Fruit fly (Drosophila melanogaster): Measurements from ENCODE around the gene CG6204.

CG6204 gene

DNA sequence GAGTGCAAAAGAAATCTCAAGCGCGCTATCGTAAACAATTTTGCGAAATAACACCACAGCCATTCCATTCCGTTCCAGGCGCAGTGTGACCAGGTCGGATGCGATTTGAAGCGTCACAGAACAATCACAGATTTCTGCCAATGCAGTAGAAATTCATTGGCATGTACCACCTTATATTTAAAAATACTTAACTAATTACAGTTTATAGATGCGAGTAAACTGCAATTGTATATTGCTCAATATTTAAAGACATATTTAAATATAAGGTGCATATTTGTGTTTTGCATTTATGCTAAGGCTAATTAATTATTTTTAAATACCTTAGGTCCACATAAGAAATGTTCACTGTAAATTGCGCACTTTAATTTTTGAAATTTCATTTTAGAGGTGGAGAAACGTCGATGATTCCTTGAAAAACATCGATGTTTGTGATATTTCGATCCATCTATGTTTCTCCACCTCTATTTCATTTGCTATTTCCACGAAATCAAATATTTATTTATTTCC lies at the start of gene CG6204, which contains the start of gene SMC6:
Gene CG6204, plus strand, starts transcription at position 460 of the 507 bp plus-strand sequence.
Gene SMC6, minus strand, starts transcription at position 51 of the 507 bp plus-strand sequence.
- peak; percentile 77 for TF ChIP-seq Clk (GFP tag; optimal IDR thresholded peaks at IDR 0.05)
- TF ChIP-seq Mnt (GFP tag; optimal IDR thresholded peaks at IDR 0.05), result peak; percentile 65
- peak; percentile 86 for TF ChIP-seq ovo (GFP tag; optimal IDR thresholded peaks at IDR 0.05)
- peak; percentile 94 for TF ChIP-seq CG33017 (tag; optimal IDR thresholded peaks at IDR 0.05)
- TF ChIP-seq CG11617 (GFP tag; optimal IDR thresholded peaks at IDR 0.05), result peak; percentile 92
- TF ChIP-seq pad (GFP tag; optimal IDR thresholded peaks at IDR 0.05), result peak; percentile 76
- TF ChIP-seq Hr96 (GFP tag; optimal IDR thresholded peaks at IDR 0.05), result peak; percentile 86
- TF ChIP-seq CG5204 (GFP tag; optimal IDR thresholded peaks at IDR 0.05), result peak; percentile 92
- TF ChIP-seq toe (GFP tag; optimal IDR thresholded peaks at IDR 0.05), result peak; percentile 95
- TF ChIP-seq CG12768 (GFP tag; optimal IDR thresholded peaks at IDR 0.05), result peak; percentile 90
- TF ChIP-seq CG7045 (GFP tag; optimal IDR thresholded peaks at IDR 0.05), result peak; percentile 93
- no peak for TF ChIP-seq cnc (optimal IDR thresholded peaks at IDR 0.05)
- TF ChIP-seq Crg-1 (GFP tag; optimal IDR thresholded peaks at IDR 0.05), result peak; percentile 85
- peak; percentile 96 for TF ChIP-seq CG7101 (tag; optimal IDR thresholded peaks at IDR 0.05)
- TF ChIP-seq CG1620 (GFP tag; optimal IDR thresholded peaks at IDR 0.05), result peak; percentile 85
- TF ChIP-seq tj (GFP tag; optimal IDR thresholded peaks at IDR 0.05), result peak; percentile 81
- peak; percentile 63 for TF ChIP-seq cic (GFP tag; optimal IDR thresholded peaks at IDR 0.05)
- peak; percentile 92 for TF ChIP-seq CG14711 (tag; optimal IDR thresholded peaks at IDR 0.05)
- no peak for TF ChIP-seq kay (GFP tag; ENCODE audit: borderline replicate concordance)
- TF ChIP-seq bab1 (GFP tag; optimal IDR thresholded peaks at IDR 0.05), result peak; percentile 96

DNA sequence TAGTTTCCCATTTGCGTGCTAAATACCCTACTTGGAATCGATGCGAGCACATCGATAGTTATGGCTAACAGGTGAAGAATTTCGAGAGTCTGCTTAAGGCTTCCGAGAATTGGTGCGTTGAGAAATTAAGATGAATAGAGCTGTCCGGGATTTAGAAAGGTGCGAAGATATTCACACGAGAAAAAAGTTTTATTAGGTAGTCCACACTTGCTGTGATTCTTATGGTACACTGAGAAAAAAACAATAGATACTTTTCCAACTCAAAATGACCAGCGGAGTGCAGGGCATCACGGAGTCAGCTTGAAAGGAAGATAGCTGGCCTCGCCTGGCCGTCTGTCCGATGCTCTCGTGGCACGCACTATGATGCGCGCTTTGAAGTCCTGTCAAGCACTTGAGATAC lies 49.1 kb upstream of the CG6204 start:
- TF ChIP-seq toe (GFP tag; optimal IDR thresholded peaks at IDR 0.05) (no peak), CG1620 (GFP tag; optimal IDR thresholded peaks at IDR 0.05) (no peak), bab1 (GFP tag; optimal IDR thresholded peaks at IDR 0.05) (no peak), cnc (optimal IDR thresholded peaks at IDR 0.05) (no peak), CG12768 (GFP tag; optimal IDR thresholded peaks at IDR 0.05) (no peak), cic (GFP tag; optimal IDR thresholded peaks at IDR 0.05) (no peak), ovo (GFP tag; optimal IDR thresholded peaks at IDR 0.05) (no peak), CG5204 (GFP tag; optimal IDR thresholded peaks at IDR 0.05) (no peak), CG7045 (GFP tag; optimal IDR thresholded peaks at IDR 0.05) (no peak)

DNA sequence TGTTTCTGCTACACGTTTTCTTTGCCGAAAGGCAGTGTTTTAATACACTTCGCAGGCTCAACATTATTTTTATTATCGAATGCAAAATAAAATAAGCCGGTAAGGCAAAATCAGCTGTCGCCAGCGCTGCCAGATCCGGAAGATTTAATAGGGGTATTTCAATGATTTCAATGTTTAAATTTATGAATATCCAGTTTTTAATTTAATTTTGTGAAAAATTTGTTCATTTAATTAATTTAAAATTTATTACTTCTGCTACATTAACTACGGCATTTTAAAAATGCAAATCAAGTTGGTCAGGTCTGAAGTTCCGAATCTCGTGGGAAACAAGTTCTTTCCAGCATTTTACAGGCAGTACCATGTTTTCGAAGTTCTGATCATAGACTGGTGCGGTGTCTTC lies 44.8 kb upstream of the CG6204 start, which contains the start of gene Slimp:
Gene Slimp, minus strand, starts transcription at position 130 of the 400 bp plus-strand sequence.
- TF ChIP-seq Mnt (GFP tag; optimal IDR thresholded peaks at IDR 0.05), result peak; percentile 18
- peak; percentile 61 for TF ChIP-seq CG11617 (GFP tag; optimal IDR thresholded peaks at IDR 0.05)
- TF ChIP-seq pad (GFP tag; optimal IDR thresholded peaks at IDR 0.05), result peak; percentile 3
- peak; percentile 23 for TF ChIP-seq CG7101 (tag; optimal IDR thresholded peaks at IDR 0.05)
- peak; percentile 16 for TF ChIP-seq Crg-1 (GFP tag; optimal IDR thresholded peaks at IDR 0.05)
- TF ChIP-seq CG33017 (tag; optimal IDR thresholded peaks at IDR 0.05), result peak; percentile 22
- no peak for TF ChIP-seq tj (GFP tag; optimal IDR thresholded peaks at IDR 0.05)
- peak; percentile 18 for TF ChIP-seq CG14711 (tag; optimal IDR thresholded peaks at IDR 0.05)
- TF ChIP-seq cnc (optimal IDR thresholded peaks at IDR 0.05), result no peak
- TF ChIP-seq Clk (GFP tag; optimal IDR thresholded peaks at IDR 0.05), result no peak
- no peak for TF ChIP-seq cic (GFP tag; optimal IDR thresholded peaks at IDR 0.05)
- TF ChIP-seq Hr96 (GFP tag; optimal IDR thresholded peaks at IDR 0.05), result no peak
- TF ChIP-seq CG5204 (GFP tag; optimal IDR thresholded peaks at IDR 0.05), result peak; percentile 66
- no peak for TF ChIP-seq ovo (GFP tag; optimal IDR thresholded peaks at IDR 0.05)
- TF ChIP-seq CG7045 (GFP tag; optimal IDR thresholded peaks at IDR 0.05), result no peak
- peak; percentile 3 for TF ChIP-seq CG12768 (GFP tag; optimal IDR thresholded peaks at IDR 0.05)
- TF ChIP-seq CG1620 (GFP tag; optimal IDR thresholded peaks at IDR 0.05), result peak; percentile 7
- TF ChIP-seq toe (GFP tag; optimal IDR thresholded peaks at IDR 0.05), result peak; percentile 60
- TF ChIP-seq bab1 (GFP tag; optimal IDR thresholded peaks at IDR 0.05), result peak; percentile 31
- no peak for TF ChIP-seq kay (GFP tag; ENCODE audit: borderline replicate concordance)

DNA sequence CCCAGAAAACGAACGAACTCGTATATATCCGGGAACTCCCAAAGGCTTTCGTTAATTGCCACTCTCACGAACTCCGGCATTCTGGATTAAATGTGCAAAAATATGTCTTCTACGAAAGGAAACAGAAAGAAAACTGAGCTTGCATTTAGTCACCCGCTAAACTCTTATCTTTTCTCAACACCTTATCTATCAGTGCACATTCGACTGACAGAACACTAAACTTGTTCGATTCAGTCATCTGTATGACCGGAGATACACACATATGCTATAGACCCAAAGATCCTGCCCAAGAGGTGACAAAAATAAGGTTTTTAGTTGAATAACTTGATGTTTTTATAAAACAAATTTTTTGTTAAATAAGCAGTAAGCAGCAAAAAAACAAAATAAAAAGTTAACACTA lies 43.5 kb upstream of the CG6204 start, which contains the start of gene p38c:
Gene p38c, minus strand, starts transcription at position 101 of the 400 bp plus-strand sequence.
- TF ChIP-seq CG1620 (GFP tag; optimal IDR thresholded peaks at IDR 0.05), result no peak
- TF ChIP-seq CG7045 (GFP tag; optimal IDR thresholded peaks at IDR 0.05), result no peak
- TF ChIP-seq CG11617 (GFP tag; optimal IDR thresholded peaks at IDR 0.05), result no peak
- no peak for TF ChIP-seq Crg-1 (GFP tag; optimal IDR thresholded peaks at IDR 0.05)
- TF ChIP-seq Clk (GFP tag; optimal IDR thresholded peaks at IDR 0.05), result no peak
- no peak for TF ChIP-seq CG12768 (GFP tag; optimal IDR thresholded peaks at IDR 0.05)
- no peak for TF ChIP-seq CG5204 (GFP tag; optimal IDR thresholded peaks at IDR 0.05)
- no peak for TF ChIP-seq pad (GFP tag; optimal IDR thresholded peaks at IDR 0.05)
- TF ChIP-seq CG7101 (tag; optimal IDR thresholded peaks at IDR 0.05), result no peak
- no peak for TF ChIP-seq tj (GFP tag; optimal IDR thresholded peaks at IDR 0.05)
- TF ChIP-seq CG14711 (tag; optimal IDR thresholded peaks at IDR 0.05), result no peak
- TF ChIP-seq Hr96 (GFP tag; optimal IDR thresholded peaks at IDR 0.05), result no peak
- no peak for TF ChIP-seq cic (GFP tag; optimal IDR thresholded peaks at IDR 0.05)
- no peak for TF ChIP-seq Mnt (GFP tag; optimal IDR thresholded peaks at IDR 0.05)

DNA sequence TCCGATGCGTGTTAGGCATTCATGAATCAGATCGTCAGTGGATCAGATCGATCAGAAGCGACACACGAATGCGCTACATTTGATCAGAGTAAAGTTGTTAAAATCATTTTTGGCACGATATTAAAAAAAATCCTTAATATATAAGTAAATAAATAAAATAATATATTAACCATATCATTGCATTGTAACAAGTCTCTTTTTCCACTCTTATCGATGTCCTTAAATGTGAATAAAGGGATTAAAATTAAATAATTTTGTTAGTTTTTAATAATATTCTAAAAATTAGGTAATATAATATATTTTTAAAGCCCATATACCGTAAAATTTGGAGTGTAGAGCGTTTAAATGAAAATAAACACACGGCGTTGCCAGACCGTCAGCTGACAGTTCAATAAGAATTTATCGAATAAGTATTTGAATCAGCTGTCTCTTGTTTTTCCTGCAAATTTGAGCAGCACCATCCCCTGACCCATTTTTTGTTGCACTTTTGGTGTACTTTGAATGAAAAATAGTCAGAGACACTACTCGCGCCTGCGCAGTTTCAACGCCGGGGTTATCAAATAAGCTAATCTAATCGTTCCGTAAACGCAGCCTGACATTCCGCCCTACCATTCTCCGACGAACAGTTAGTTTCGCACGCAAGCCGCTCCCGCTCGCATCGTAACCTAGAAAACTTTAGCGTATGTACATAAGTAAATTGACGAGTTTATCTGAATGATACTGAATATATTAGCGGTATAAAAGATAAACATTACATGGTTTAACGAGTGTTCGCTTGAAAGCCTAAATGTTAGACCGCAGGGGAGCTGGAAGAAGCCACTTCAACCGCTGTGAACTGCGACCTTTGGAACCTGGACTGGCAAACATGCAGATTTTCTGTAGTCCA lies 41.5 kb upstream of the CG6204 start, which contains the start of the genes p38a and CG6178:
Gene p38a, minus strand, starts transcription at position 398 of the 886 bp plus-strand sequence.
Gene CG6178, plus strand, starts transcription at position 424 of the 886 bp plus-strand sequence.
- peak; percentile 99 for TF ChIP-seq CG11617 (GFP tag; optimal IDR thresholded peaks at IDR 0.05)
- TF ChIP-seq bab1 (GFP tag; optimal IDR thresholded peaks at IDR 0.05), result peak; percentile 97
- peak; percentile 85 for TF ChIP-seq tj (GFP tag; optimal IDR thresholded peaks at IDR 0.05)
- TF ChIP-seq Mnt (GFP tag; optimal IDR thresholded peaks at IDR 0.05), result peak; percentile 77
- TF ChIP-seq toe (GFP tag; optimal IDR thresholded peaks at IDR 0.05), result peak; percentile 67
- TF ChIP-seq CG7101 (tag; optimal IDR thresholded peaks at IDR 0.05), result peak; percentile 99
- TF ChIP-seq kay (GFP tag; ENCODE audit: borderline replicate concordance), result no peak
- peak; percentile 59 for TF ChIP-seq CG1620 (GFP tag; optimal IDR thresholded peaks at IDR 0.05)
- TF ChIP-seq CG14711 (tag; optimal IDR thresholded peaks at IDR 0.05), result peak; percentile 96
- TF ChIP-seq CG7045 (GFP tag; optimal IDR thresholded peaks at IDR 0.05), result peak; percentile 97
- peak; percentile 90 for TF ChIP-seq pad (GFP tag; optimal IDR thresholded peaks at IDR 0.05)
- TF ChIP-seq ovo (GFP tag; optimal IDR thresholded peaks at IDR 0.05), result peak; percentile 80
- TF ChIP-seq cic (GFP tag; optimal IDR thresholded peaks at IDR 0.05), result peak; percentile 73
- peak; percentile 97 for TF ChIP-seq CG12768 (GFP tag; optimal IDR thresholded peaks at IDR 0.05)
- peak; percentile 97 for TF ChIP-seq CG33017 (tag; optimal IDR thresholded peaks at IDR 0.05)
- TF ChIP-seq Hr96 (GFP tag; optimal IDR thresholded peaks at IDR 0.05), result peak; percentile 60
- TF ChIP-seq CG5204 (GFP tag; optimal IDR thresholded peaks at IDR 0.05), result peak; percentile 79
- TF ChIP-seq cnc (optimal IDR thresholded peaks at IDR 0.05), result no peak
- TF ChIP-seq Crg-1 (GFP tag; optimal IDR thresholded peaks at IDR 0.05), result peak; percentile 71
- TF ChIP-seq Clk (GFP tag; optimal IDR thresholded peaks at IDR 0.05), result peak; percentile 75

All from whole organism, adult.